Fruit fly (Drosophila melanogaster) whole organism, embryonic: ENCODE measurements around the gene flfl.

Source experiments
- B-H2 ChIP-seq: fragments of 200-800 bp; sonication (Bioruptor generic); optimal IDR thresholded peaks from 2 replicates; lab custom pipeline; 2018; ENCODE audit warnings: missing biosample characterization, mild to moderate bottlenecking, missing genetic modification characterization
- CG10209 ChIP-seq: fragments of 200-800 bp; sonication (Bioruptor generic); optimal IDR thresholded peaks from 3 replicates; lab custom pipeline; 2017; ENCODE audit warnings: missing biosample characterization, mild to moderate bottlenecking, missing genetic modification characterization, missing genetic modification reagents
- CG10462 ChIP-seq: fragments of 200-800 bp; sonication (Bioruptor generic); optimal IDR thresholded peaks from 2 replicates; lab custom pipeline; 2016; ENCODE audit warnings: missing biosample characterization, missing genetic modification characterization
- CG11398 ChIP-seq: fragments of 200-800 bp; sonication (Bioruptor generic); optimal IDR thresholded peaks from 2 replicates; lab custom pipeline; 2016; ENCODE audit warnings: missing biosample characterization, missing genetic modification characterization
- CG12071 ChIP-seq: fragments of 200-800 bp; sonication (Bioruptor generic); optimal IDR thresholded peaks from 3 replicates; lab custom pipeline; 2018; ENCODE audit warnings: missing biosample characterization, mild to moderate bottlenecking, missing genetic modification characterization
- CG12155 ChIP-seq: fragments of 200-800 bp; sonication (Bioruptor generic); optimal IDR thresholded peaks from 3 replicates; lab custom pipeline; 2016; ENCODE audit warnings: missing biosample characterization, missing genetic modification characterization
- CG12219 ChIP-seq: fragments of 200-800 bp; sonication (Bioruptor generic); optimal IDR thresholded peaks from 3 replicates; lab custom pipeline; 2018; ENCODE audit warnings: missing biosample characterization, mild to moderate bottlenecking, missing genetic modification characterization
- CG16813 ChIP-seq: fragments of 200-800 bp; sonication (Bioruptor generic); IDR thresholded peaks from 3 replicates; pipeline ENCODE4 v1.3.6; 2022; ENCODE audit warnings: missing biosample characterization, missing genetic modification characterization; ENCODE audit not compliant: partially characterized antibody
- CG18011 ChIP-seq: fragments of 200-800 bp; sonication (Bioruptor generic); optimal IDR thresholded peaks from 2 replicates; lab custom pipeline; 2017; ENCODE audit warnings: missing biosample characterization, missing genetic modification characterization, mild to moderate bottlenecking, moderate library complexity, missing genotype
- CG18764 ChIP-seq: fragments of 200-800 bp; sonication (Bioruptor generic); optimal IDR thresholded peaks from 3 replicates; lab custom pipeline; 2016; ENCODE audit warnings: missing biosample characterization, missing genetic modification characterization
- CG30403 ChIP-seq: fragments of 200-800 bp; sonication (Bioruptor generic); optimal IDR thresholded peaks from 3 replicates; lab custom pipeline; 2016; ENCODE audit warnings: missing biosample characterization, missing genetic modification characterization
- CG3281 ChIP-seq: fragments of 200-800 bp; sonication (Bioruptor generic); optimal IDR thresholded peaks from 3 replicates; lab custom pipeline; 2017; ENCODE audit warnings: missing biosample characterization, mild to moderate bottlenecking, missing genetic modification characterization
- CG3407 ChIP-seq: fragments of 200-800 bp; sonication (Bioruptor generic); optimal IDR thresholded peaks from 2 replicates; lab custom pipeline; 2018; ENCODE audit warnings: missing biosample characterization, mild to moderate bottlenecking, missing genetic modification characterization
- CG34376 ChIP-seq: fragments of 200-800 bp; sonication (Bioruptor generic); optimal IDR thresholded peaks from 2 replicates; lab custom pipeline; 2018; ENCODE audit warnings: missing biosample characterization, mild to moderate bottlenecking, missing genetic modification characterization
- CG3995 ChIP-seq: fragments of 200-800 bp; sonication (Bioruptor generic); optimal IDR thresholded peaks from 3 replicates; lab custom pipeline; 2016; ENCODE audit warnings: missing biosample characterization, missing genetic modification characterization
- CG4282 ChIP-seq: fragments of 200-800 bp; sonication (Bioruptor generic); optimal IDR thresholded peaks from 2 replicates; lab custom pipeline; 2016; ENCODE audit warnings: missing biosample characterization, missing genetic modification characterization
- CG4360 ChIP-seq: fragments of 200-800 bp; sonication (Bioruptor generic); IDR thresholded peaks from 2 replicates; pipeline ENCODE4 v1.3.6; 2022; ENCODE audit warnings: missing biosample characterization, missing genetic modification characterization
- CG7745 ChIP-seq: fragments of 200-800 bp; sonication (Bioruptor generic); optimal IDR thresholded peaks from 2 replicates; lab custom pipeline; 2018; ENCODE audit warnings: missing biosample characterization, mild to moderate bottlenecking, missing genetic modification characterization, moderate library complexity
- CG7987 ChIP-seq: fragments of 200-800 bp; sonication (Bioruptor generic); optimal IDR thresholded peaks from 2 replicates; lab custom pipeline; 2018; ENCODE audit warnings: missing biosample characterization, mild to moderate bottlenecking, missing genetic modification characterization, moderate library complexity
- CG9609 ChIP-seq: fragments of 200-800 bp; sonication (Bioruptor generic); optimal IDR thresholded peaks from 3 replicates; lab custom pipeline; 2016; ENCODE audit warnings: missing biosample characterization, missing genetic modification characterization
- CTCF ChIP-seq: fragments of 200-800 bp; sonication (Bioruptor generic); optimal IDR thresholded peaks from 2 replicates; lab custom pipeline; 2017; ENCODE audit warnings: missing biosample characterization, mild to moderate bottlenecking, missing genetic modification characterization, moderate library complexity
- Dbx ChIP-seq: fragments of 200-800 bp; sonication (Bioruptor generic); IDR thresholded peaks from 3 replicates; pipeline ENCODE4 v1.3.6; 2022; ENCODE audit warnings: missing biosample characterization, missing genetic modification characterization
- H2.0 ChIP-seq: fragments of 200-800 bp; sonication (Bioruptor generic); IDR thresholded peaks from 2 replicates; pipeline ENCODE4 v1.3.6; 2022; ENCODE audit warnings: missing biosample characterization, missing genetic modification characterization
- HLH3B ChIP-seq: fragments of 200-800 bp; sonication (Bioruptor generic); IDR thresholded peaks from 2 replicates; pipeline ENCODE4 v1.3.6; 2022; ENCODE audit warnings: missing biosample characterization, missing genetic modification characterization
- Hr39 ChIP-seq: fragments of >200 bp; optimal IDR thresholded peaks from 2 replicates; lab custom pipeline; 2017
- MTF-1 ChIP-seq: fragments of 200-800 bp; sonication (Bioruptor generic); optimal IDR thresholded peaks from 2 replicates; lab custom pipeline; 2018; ENCODE audit warnings: missing biosample characterization, mild to moderate bottlenecking, missing genetic modification characterization, borderline replicate concordance
- Nf-YC ChIP-seq: fragments of 200-800 bp; optimal IDR thresholded peaks from 3 replicates; lab custom pipeline; 2019; ENCODE audit warnings: missing biosample characterization, mild to moderate bottlenecking, missing genetic modification characterization, moderate library complexity
- Optix ChIP-seq: fragments of 200-800 bp; sonication (Bioruptor generic); IDR thresholded peaks from 3 replicates; pipeline ENCODE4 v1.3.6; 2022; ENCODE audit warnings: missing biosample characterization, missing genetic modification characterization
- Six4 ChIP-seq: fragments of 200-800 bp; sonication (Bioruptor generic); optimal IDR thresholded peaks from 2 replicates; lab custom pipeline; 2016; ENCODE audit warnings: missing biosample characterization, missing genetic modification characterization
- Sox100B ChIP-seq: fragments of 200-800 bp; sonication (Bioruptor generic); optimal IDR thresholded peaks from 3 replicates; lab custom pipeline; 2018; ENCODE audit warnings: missing biosample characterization, mild to moderate bottlenecking, missing genetic modification characterization
- ac ChIP-seq: fragments of 200-800 bp; sonication (Bioruptor generic); optimal IDR thresholded peaks from 3 replicates; lab custom pipeline; 2017; ENCODE audit warnings: missing biosample characterization, mild to moderate bottlenecking, missing genetic modification characterization
- bigmax ChIP-seq: fragments of 200-800 bp; sonication (Bioruptor generic); optimal IDR thresholded peaks from 2 replicates; lab custom pipeline; 2018; ENCODE audit warnings: missing biosample characterization, mild to moderate bottlenecking, missing genetic modification characterization
- cato ChIP-seq: fragments of 200-800 bp; sonication (Bioruptor generic); optimal IDR thresholded peaks from 2 replicates; lab custom pipeline; 2016; ENCODE audit warnings: missing biosample characterization, missing genetic modification characterization, borderline replicate concordance
- ci ChIP-seq: fragments of 200-800 bp; sonication (Bioruptor generic); IDR thresholded peaks from 3 replicates; pipeline ENCODE4 v1.3.6; 2022; ENCODE audit warnings: missing biosample characterization, missing genetic modification characterization
- dysf ChIP-seq: fragments of 200-800 bp; sonication (Bioruptor generic); IDR thresholded peaks from 3 replicates; pipeline ENCODE4 v1.3.6; 2022; ENCODE audit warnings: missing biosample characterization, missing genetic modification characterization
- fd3F ChIP-seq: fragments of 200-800 bp; sonication (Bioruptor generic); optimal IDR thresholded peaks from 2 replicates; lab custom pipeline; 2018; ENCODE audit warnings: missing biosample characterization, mild to moderate bottlenecking, missing genetic modification characterization, moderate library complexity
- fu2 ChIP-seq: fragments of 200-800 bp; sonication (Bioruptor generic); optimal IDR thresholded peaks from 2 replicates; lab custom pipeline; 2016; ENCODE audit warnings: missing biosample characterization, missing genetic modification characterization
- gsb-n ChIP-seq: fragments of 200-800 bp; sonication (Bioruptor generic); optimal IDR thresholded peaks from 3 replicates; lab custom pipeline; 2018; ENCODE audit warnings: missing biosample characterization, mild to moderate bottlenecking, missing genetic modification characterization
- ham ChIP-seq: fragments of 200-800 bp; sonication (Bioruptor generic); IDR thresholded peaks from 2 replicates; pipeline ENCODE4 v1.3.6; 2022; ENCODE audit warnings: missing biosample characterization, missing genetic modification characterization
- jigr1 ChIP-seq: fragments of 200-800 bp; sonication (Bioruptor generic); IDR thresholded peaks from 3 replicates; pipeline ENCODE4 v1.3.6; 2022; ENCODE audit warnings: missing biosample characterization, missing genetic modification characterization
- jumu ChIP-seq: fragments of 200-800 bp; sonication (Bioruptor generic); optimal IDR thresholded peaks from 3 replicates; lab custom pipeline; 2016; ENCODE audit warnings: missing biosample characterization, missing genetic modification characterization
- nmo ChIP-seq: fragments of 200-800 bp; sonication (Bioruptor generic); optimal IDR thresholded peaks from 2 replicates; lab custom pipeline; 2018; ENCODE audit warnings: missing biosample characterization, mild to moderate bottlenecking, missing genetic modification characterization, moderate library complexity
- oc ChIP-seq: fragments of 200-800 bp; sonication (Bioruptor generic); optimal IDR thresholded peaks from 2 replicates; lab custom pipeline; 2018; ENCODE audit warnings: missing biosample characterization, mild to moderate bottlenecking, missing genetic modification characterization, moderate library complexity
- pnt ChIP-seq: fragments of 200-800 bp; sonication (Bioruptor generic); optimal IDR thresholded peaks from 3 replicates; lab custom pipeline; 2016; ENCODE audit warnings: missing biosample characterization, missing genetic modification characterization
- prd ChIP-seq, 3 experiments: fragments of >200 bp in 2 of 3; fragments of 200-800 bp in 1 of 3; sonication (Bioruptor generic) in 1 of 3; optimal IDR thresholded peaks in 2 of 3; IDR thresholded peaks in 1 of 3; 2 replicates in 2 of 3; 3 replicates in 1 of 3; pipeline versions ENCODE4 v1.3.6 to Lab custom; 2017 to 2022; ENCODE audit warnings: missing biosample characterization in 1 of 3, missing genetic modification characterization in 1 of 3
- repo ChIP-seq: fragments of 200-800 bp; sonication (Bioruptor generic); optimal IDR thresholded peaks from 2 replicates; lab custom pipeline; 2016; ENCODE audit warnings: missing biosample characterization, missing genetic modification characterization
- sima ChIP-seq: fragments of 200-800 bp; sonication (Bioruptor generic); optimal IDR thresholded peaks from 2 replicates; lab custom pipeline; 2016; ENCODE audit warnings: missing biosample characterization, missing genetic modification characterization
- tll ChIP-seq, 2 experiments: fragments of 200-800 bp in 1 of 2; fragments of >200 bp in 1 of 2; sonication (Bioruptor generic) in 1 of 2; optimal IDR thresholded peaks; 2 replicates each; lab custom pipeline; 2017 to 2019; ENCODE audit warnings: missing biosample characterization in 2 of 2, missing genetic modification characterization in 2 of 2, mild to moderate bottlenecking in 1 of 2, moderate library complexity in 1 of 2
- trem ChIP-seq: fragments of 200-800 bp; optimal IDR thresholded peaks from 3 replicates; lab custom pipeline; 2019; ENCODE audit warnings: missing biosample characterization, mild to moderate bottlenecking, missing genetic modification characterization, moderate library complexity

Gene flfl

DNA sequence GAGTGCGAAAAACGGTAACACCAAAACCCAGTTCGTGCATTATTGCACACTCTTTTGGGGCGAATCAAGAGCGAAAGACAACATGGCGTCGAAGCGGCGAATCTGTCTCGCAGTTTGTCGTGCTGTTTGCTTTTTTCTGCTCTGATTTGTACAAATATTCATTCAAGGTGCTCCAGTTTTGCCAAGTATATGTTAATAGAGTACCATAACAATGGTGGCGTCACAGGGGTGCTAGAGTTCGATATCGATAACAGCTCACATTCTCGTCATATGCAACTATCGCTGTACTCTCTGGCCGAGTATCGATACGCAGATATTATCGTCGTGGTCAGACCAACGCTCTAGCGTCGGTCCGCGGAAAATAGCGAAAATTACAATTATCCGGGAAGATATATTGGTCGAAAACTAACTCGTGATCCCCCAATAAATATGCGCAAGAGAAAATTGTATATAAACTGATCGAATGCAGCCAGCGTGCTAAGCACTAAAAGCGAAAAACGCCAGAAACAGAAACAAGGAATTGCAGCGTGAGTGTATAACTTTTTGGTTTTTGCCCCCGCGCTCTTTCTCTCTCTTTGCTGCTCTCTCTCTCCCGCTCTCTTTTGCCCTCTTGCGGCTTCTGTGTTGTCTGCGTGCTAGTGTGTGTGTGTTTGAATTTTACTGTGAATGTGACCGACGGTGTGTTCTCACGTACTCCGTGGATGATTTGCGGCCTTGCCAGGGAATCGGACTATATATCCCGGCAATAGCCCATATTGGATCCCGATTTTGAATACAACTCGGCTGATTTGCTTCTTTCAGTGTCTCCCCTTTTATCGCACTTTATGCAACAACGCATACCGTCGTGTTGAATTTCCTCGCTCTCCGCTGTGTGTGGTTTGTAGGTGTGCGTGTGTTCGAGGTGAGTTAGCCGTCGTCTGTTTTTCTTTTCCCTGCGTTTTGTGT is at the start of gene flfl (continued):
- TF ChIP-seq trem (peak; percentile 54), nmo (peak; percentile 51), prd (optimal IDR thresholded peaks at IDR 0.05; lab: Kevin White, UChicago) (no peak), prd (GFP tag; IDR thresholded peaks at IDR 0.05; lab: Robert Waterston, UW) (no peak), pnt (GFP tag; lab: Kevin White, UChicago) (no peak), HLH3B (GFP tag; lab: Robert Waterston, UW) (no peak), CG7987 (GFP tag; lab: Kevin White, UChicago) (peak; percentile 74), CG18011 (GFP tag; lab: Kevin White, UChicago) (peak; percentile 21), Optix (GFP tag; lab: Robert Waterston, UW) (no peak), CG10462 (no peak), CG18764 (GFP tag; lab: Kevin White, UChicago) (peak; percentile 35), Hr39 (lab: Kevin White, UChicago) (no peak), tll (GFP tag; optimal IDR thresholded peaks at IDR 0.05; lab: Kevin White, UChicago) (peak in 1 of 2 experiments; percentile 26), cato (GFP tag; lab: Kevin White, UChicago) (no peak), CG34376 (GFP tag; lab: Kevin White, UChicago) (peak; percentile 54), CG4282 (GFP tag; lab: Kevin White, UChicago) (no peak), bigmax (GFP tag; lab: Kevin White, UChicago) (no peak), dysf (no peak), Dbx (no peak), B-H2 (no peak), CG10209 (GFP tag; lab: Kevin White, UChicago) (no peak), Nf-YC (tag; lab: Kevin White, UChicago) (no peak), CG12155 (GFP tag; lab: Kevin White, UChicago) (peak; percentile 18), CG12071 (GFP tag; lab: Kevin White, UChicago) (peak; percentile 44), CTCF (GFP tag; lab: Kevin White, UChicago) (peak; percentile 22), CG7745 (tag; lab: Kevin White, UChicago) (no peak), H2.0 (GFP tag; lab: Robert Waterston, UW) (no peak), CG3407 (GFP tag; lab: Kevin White, UChicago) (no peak), repo (no peak), CG3995 (peak; percentile 24), jigr1 (GFP tag; lab: Robert Waterston, UW) (no peak), ham (GFP tag; lab: Robert Waterston, UW) (no peak), sima (GFP tag; lab: Kevin White, UChicago) (no peak), CG16813 (GFP tag; lab: Robert Waterston, UW) (no peak), Six4 (GFP tag; lab: Kevin White, UChicago) (no peak), oc (no peak), fd3F (GFP tag; lab: Kevin White, UChicago) (no peak), CG4360 (GFP tag; lab: Robert Waterston, UW) (no peak), ci (GFP tag; lab: Robert Waterston, UW) (no peak), CG30403 (GFP tag; lab: Kevin White, UChicago) (peak; percentile 39), CG3281 (GFP tag; lab: Kevin White, UChicago) (no peak), CG9609 (GFP tag; lab: Kevin White, UChicago) (no peak), MTF-1 (GFP tag; lab: Kevin White, UChicago) (peak; percentile 0), Sox100B (GFP tag; lab: Kevin White, UChicago) (no peak), ac (GFP tag; lab: Kevin White, UChicago) (no peak), CG12219 (GFP tag; lab: Kevin White, UChicago) (peak; percentile 24), CG11398 (no peak), jumu (GFP tag; lab: Kevin White, UChicago) (peak; percentile 35), fu2 (no peak), gsb-n (tag; lab: Kevin White, UChicago) (no peak)
